Fruit fly (Drosophila melanogaster) whole organism, wandering third instar larva: ENCODE data around the gene Pxn.

ENCODE experiments used
- Abd-B ChIP-seq: fragments of >200 bp; optimal IDR thresholded peaks from 2 replicates; lab custom pipeline; 2017; ENCODE audit warnings: missing biosample characterization, missing genetic modification characterization
- CG32264 ChIP-seq: fragments of 200-800 bp; sonication (Bioruptor generic); optimal IDR thresholded peaks from 2 replicates; lab custom pipeline; 2016; ENCODE audit warnings: missing biosample characterization, missing genetic modification characterization
- CG9705 ChIP-seq: fragments of 200-800 bp; sonication (Bioruptor generic); optimal IDR thresholded peaks from 2 replicates; lab custom pipeline; 2018; ENCODE audit warnings: missing biosample characterization, mild to moderate bottlenecking, missing genetic modification characterization
- CrebA ChIP-seq: fragments of 200-800 bp; sonication (Bioruptor generic); optimal IDR thresholded peaks from 2 replicates; lab custom pipeline; 2016; ENCODE audit warnings: missing biosample characterization, mild to moderate bottlenecking, missing genetic modification characterization, borderline replicate concordance
- Dfd ChIP-seq: fragments of >200 bp; optimal IDR thresholded peaks from 2 replicates; lab custom pipeline; 2017; ENCODE audit warnings: missing biosample characterization, missing genetic modification characterization
- Dif ChIP-seq: fragments of 200-275, 200-300 bp; sonication (Bioruptor generic); optimal IDR thresholded peaks from 2 replicates; lab custom pipeline; 2018; ENCODE audit warnings: missing biosample characterization, missing genetic modification characterization; ENCODE audit not compliant: partially characterized antibody
- GATAd ChIP-seq: sonication (Bioruptor generic); optimal IDR thresholded peaks from 2 replicates; lab custom pipeline; 2016; ENCODE audit warnings: missing biosample characterization, missing genetic modification characterization
- HLH106 ChIP-seq: fragments of 200-800 bp; optimal IDR thresholded peaks from 3 replicates; lab custom pipeline; 2019; ENCODE audit warnings: missing biosample characterization, mild to moderate bottlenecking, missing genetic modification characterization, moderate library complexity
- Hnf4 ChIP-seq: fragments of 200-800 bp; sonication (Bioruptor generic); optimal IDR thresholded peaks from 2 replicates; lab custom pipeline; 2016; ENCODE audit warnings: missing biosample characterization, mild to moderate bottlenecking, missing genetic modification characterization
- Hr78 ChIP-seq: fragments of >200 bp; optimal IDR thresholded peaks from 2 replicates; lab custom pipeline; 2017; ENCODE audit warnings: missing biosample characterization, missing genetic modification characterization
- Hr83 ChIP-seq: fragments of 200-300 bp; sonication (Bioruptor generic); optimal IDR thresholded peaks from 2 replicates; lab custom pipeline; 2016; ENCODE audit warnings: missing biosample characterization, mild to moderate bottlenecking, missing genetic modification characterization, moderate library complexity; ENCODE audit not compliant: poor library complexity, severe bottlenecking
- Jra ChIP-seq: sonication (Bioruptor generic); optimal IDR thresholded peaks from 2 replicates; lab custom pipeline; 2016; ENCODE audit warnings: missing biosample characterization, missing genetic modification characterization
- Mio ChIP-seq: sonication (Bioruptor generic); optimal IDR thresholded peaks from 2 replicates; lab custom pipeline; 2016; ENCODE audit warnings: missing biosample characterization, missing genetic modification characterization
- Myc ChIP-seq: fragments of >200 bp; optimal IDR thresholded peaks from 2 replicates; lab custom pipeline; 2017
- N ChIP-seq: fragments of >200 bp; optimal IDR thresholded peaks from 2 replicates; lab custom pipeline; 2018; ENCODE audit warnings: missing biosample characterization, missing external identifiers, missing genetic modification characterization
- OdsH ChIP-seq: fragments of 200-800 bp; sonication (Bioruptor generic); optimal IDR thresholded peaks from 2 replicates; lab custom pipeline; 2016; ENCODE audit warnings: missing biosample characterization, mild to moderate bottlenecking, missing genetic modification characterization
- Rel ChIP-seq, 2 experiments: fragments of 200-800 bp; sonication (Bioruptor generic) in 1 of 2; optimal IDR thresholded peaks; 2 replicates in 1 of 2; 3 replicates in 1 of 2; lab custom pipeline; 2016 to 2019; ENCODE audit warnings: mild to moderate bottlenecking in 2 of 2, missing biosample characterization in 2 of 2, missing genetic modification characterization in 2 of 2, moderate library complexity in 1 of 2
- Sp1 ChIP-seq: fragments of 200-800 bp; sonication (Bioruptor generic); optimal IDR thresholded peaks from 3 replicates; lab custom pipeline; 2019; ENCODE audit warnings: missing biosample characterization, mild to moderate bottlenecking, missing genetic modification characterization, moderate library complexity
- Vsx2 ChIP-seq: fragments of 200-300, 225-300 bp; sonication (Bioruptor generic); optimal IDR thresholded peaks from 2 replicates; lab custom pipeline; 2018; ENCODE audit warnings: missing biosample characterization, missing genetic modification characterization; ENCODE audit not compliant: partially characterized antibody
- br ChIP-seq: fragments of 200-800 bp; sonication (Bioruptor generic); optimal IDR thresholded peaks from 2 replicates; lab custom pipeline; 2016; ENCODE audit warnings: missing biosample characterization, missing genetic modification characterization
- brk ChIP-seq: fragments of 200-800 bp; sonication (Bioruptor generic); optimal IDR thresholded peaks from 2 replicates; lab custom pipeline; 2016; ENCODE audit warnings: missing biosample characterization, mild to moderate bottlenecking, missing genetic modification characterization
- dl ChIP-seq, 2 experiments: fragments of 175-275, 200-275 bp in 1 of 2; fragments of 200-275 bp in 1 of 2; sonication (Bioruptor generic); optimal IDR thresholded peaks; lab custom pipeline; 2018; ENCODE audit warnings: mild to moderate bottlenecking in 2 of 2, missing biosample characterization in 2 of 2, missing genetic modification characterization in 2 of 2, moderate library complexity in 2 of 2; ENCODE audit not compliant: partially characterized antibody in 2 of 2, insufficient read depth in 1 of 2
- dmrt93B ChIP-seq: fragments of 200-800 bp; sonication (Bioruptor generic); optimal IDR thresholded peaks from 2 replicates; lab custom pipeline; 2018; ENCODE audit warnings: missing biosample characterization, mild to moderate bottlenecking, missing genetic modification characterization
- dsf ChIP-seq: sonication (Bioruptor generic); optimal IDR thresholded peaks from 2 replicates; lab custom pipeline; 2016; ENCODE audit warnings: missing biosample characterization, missing genetic modification characterization, borderline replicate concordance
- ey ChIP-seq: fragments of 200-800 bp; sonication (Bioruptor generic); optimal IDR thresholded peaks from 2 replicates; lab custom pipeline; 2016; ENCODE audit warnings: missing biosample characterization, missing genetic modification characterization
- foxo ChIP-seq, 2 experiments: fragments of 200-800 bp; sonication (Bioruptor generic); optimal IDR thresholded peaks; 2 replicates in 1 of 2; 3 replicates in 1 of 2; lab custom pipeline; 2016 to 2017; ENCODE audit warnings: missing biosample characterization in 2 of 2, missing genetic modification characterization in 2 of 2
- fru ChIP-seq: fragments of 200-800 bp; sonication (Bioruptor generic); optimal IDR thresholded peaks from 3 replicates; lab custom pipeline; 2016; ENCODE audit warnings: missing biosample characterization, mild to moderate bottlenecking, missing genetic modification characterization
- h ChIP-seq: fragments of 200-800 bp; sonication (Bioruptor generic); optimal IDR thresholded peaks from 3 replicates; lab custom pipeline; 2016; ENCODE audit warnings: missing biosample characterization, mild to moderate bottlenecking, missing genetic modification characterization
- jim ChIP-seq: fragments of 175-275, 200-325 bp; sonication (Bioruptor generic); optimal IDR thresholded peaks from 2 replicates; lab custom pipeline; 2016; ENCODE audit warnings: missing biosample characterization, mild to moderate bottlenecking, missing genetic modification characterization
- lola ChIP-seq: fragments of >200 bp; optimal IDR thresholded peaks from 2 replicates; lab custom pipeline; 2017; ENCODE audit warnings: missing biosample characterization, missing genetic modification characterization
- pan ChIP-seq: fragments of >200 bp; optimal IDR thresholded peaks from 2 replicates; lab custom pipeline; 2017
- psq ChIP-seq: fragments of 200-800 bp; sonication (Bioruptor generic); optimal IDR thresholded peaks from 3 replicates; lab custom pipeline; 2017; ENCODE audit warnings: missing biosample characterization, mild to moderate bottlenecking, missing genetic modification characterization, moderate library complexity
- rgr ChIP-seq: fragments of 200-800 bp; sonication (Bioruptor generic); optimal IDR thresholded peaks from 3 replicates; lab custom pipeline; 2016; ENCODE audit warnings: missing biosample characterization, mild to moderate bottlenecking, missing genetic modification characterization
- sage ChIP-seq: fragments of 200-800 bp; sonication (Bioruptor generic); optimal IDR thresholded peaks from 2 replicates; lab custom pipeline; 2016; ENCODE audit warnings: missing biosample characterization, mild to moderate bottlenecking, missing genetic modification characterization
- sv ChIP-seq: fragments of 200-800 bp; sonication (Bioruptor generic); optimal IDR thresholded peaks from 3 replicates; lab custom pipeline; 2016; ENCODE audit warnings: missing biosample characterization, missing genetic modification characterization
- tai ChIP-seq: sonication (Bioruptor generic); optimal IDR thresholded peaks from 2 replicates; lab custom pipeline; 2016; ENCODE audit warnings: missing biosample characterization, missing genetic modification characterization
- usp ChIP-seq: fragments of >200 bp; optimal IDR thresholded peaks from 2 replicates; lab custom pipeline; 2017; ENCODE audit warnings: missing biosample characterization, missing genetic modification characterization
- woc ChIP-seq: sonication (Bioruptor generic); optimal IDR thresholded peaks from 2 replicates; lab custom pipeline; 2016; ENCODE audit warnings: missing biosample characterization, mild to moderate bottlenecking, missing genetic modification characterization

The Pxn gene

dm6 chr3L:2632763-2633100, 2.9 kb upstream of the Pxn start:
- TF ChIP-seq psq (GFP tag; lab: Kevin White, UChicago), result peak; percentile 100
- TF ChIP-seq Rel (GFP tag; optimal IDR thresholded peaks at IDR 0.05; lab: Kevin White, UChicago), result no peak
- peak; percentile 99 for TF ChIP-seq Rel (tag; optimal IDR thresholded peaks at IDR 0.05; lab: Kevin White, UChicago)
- peak; percentile 27 for TF ChIP-seq h (GFP tag; lab: Kevin White, UChicago)
- TF ChIP-seq dsf (GFP tag; lab: Kevin White, UChicago), result no peak
- TF ChIP-seq dl (GFP tag; optimal IDR thresholded peaks at IDR 0.05; lab: Kevin White, UChicago; ENCODE audit: insufficient read depth in 1 of 2, partially characterized antibody in 2 of 2), result peak in 1 of 2 experiments; percentile 19
- TF ChIP-seq, all 38 proteins: peak for 4

dm6 chr3L:2632048-2632762, 2.3 kb upstream of the Pxn start:
- TF ChIP-seq usp (GFP tag; lab: Kevin White, UChicago) (no peak), lola (GFP tag; lab: Kevin White, UChicago) (no peak), Dif (GFP tag; lab: Kevin White, UChicago) (no peak), brk (GFP tag; lab: Kevin White, UChicago) (no peak), CG32264 (no peak), br (GFP tag; lab: Kevin White, UChicago) (no peak), HLH106 (tag; lab: Kevin White, UChicago) (no peak), CrebA (GFP tag; lab: Kevin White, UChicago) (no peak), fru (no peak)

- TF ChIP-seq dl (GFP tag; optimal IDR thresholded peaks at IDR 0.05; lab: Kevin White, UChicago; ENCODE audit: insufficient read depth in 1 of 2, partially characterized antibody in 2 of 2) (no peak), fru (peak; percentile 66), tai (GFP tag; lab: Kevin White, UChicago) (peak; percentile 80), Myc (lab: Kevin White, UChicago) (no peak), dmrt93B (GFP tag; lab: Kevin White, UChicago) (peak; percentile 15), psq (GFP tag; lab: Kevin White, UChicago) (peak; percentile 1), Dif (GFP tag; lab: Kevin White, UChicago) (no peak), jim (GFP tag; lab: Kevin White, UChicago) (no peak), dsf (GFP tag; lab: Kevin White, UChicago) (peak; percentile 71), foxo (GFP tag; optimal IDR thresholded peaks at IDR 0.05; lab: Kevin White, UChicago) (peak; percentile 42 to 61), Abd-B (GFP tag; lab: Kevin White, UChicago) (no peak), Mio (peak; percentile 18), GATAd (peak; percentile 86), pan (lab: Kevin White, UChicago) (no peak), CG9705 (peak; percentile 16), N (GFP tag; lab: Kevin White, UChicago) (no peak), h (GFP tag; lab: Kevin White, UChicago) (peak; percentile 74), usp (GFP tag; lab: Kevin White, UChicago) (no peak), OdsH (GFP tag; lab: Kevin White, UChicago) (peak; percentile 38), ey (GFP tag; lab: Kevin White, UChicago) (peak; percentile 62), Hr83 (peak; percentile 64), CrebA (GFP tag; lab: Kevin White, UChicago) (no peak), Jra (GFP tag; lab: Kevin White, UChicago) (peak; percentile 78), sage (peak; percentile 53), br (GFP tag; lab: Kevin White, UChicago) (peak; percentile 73), woc (GFP tag; lab: Kevin White, UChicago) (no peak), HLH106 (tag; lab: Kevin White, UChicago) (peak; percentile 35), Dfd (no peak), lola (GFP tag; lab: Kevin White, UChicago) (no peak), Sp1 (peak; percentile 24), rgr (GFP tag; lab: Kevin White, UChicago) (peak; percentile 77), sv (GFP tag; lab: Kevin White, UChicago) (peak; percentile 28), Vsx2 (no peak), Hnf4 (GFP tag; lab: Kevin White, UChicago) (peak; percentile 80), Hr78 (GFP tag; lab: Kevin White, UChicago) (no peak), Rel (GFP tag; optimal IDR thresholded peaks at IDR 0.05; lab: Kevin White, UChicago) (no peak), Rel (tag; optimal IDR thresholded peaks at IDR 0.05; lab: Kevin White, UChicago) (peak; percentile 50), brk (GFP tag; lab: Kevin White, UChicago) (peak; percentile 88), CG32264 (peak; percentile 48)
- TF ChIP-seq, all 38 proteins: peak for 24
Observed at dm6 chr3L:2631406-2631805, 1.5 kb upstream of the Pxn start, which contains the start of the genes CG42245 and MEP-1. Gene CG42245 (plus strand): TSS chr3L:2631715. Gene MEP-1 (plus strand): TSS chr3L:2631715.
